Fruit fly (Drosophila melanogaster): ENCODE results near the gene CG11251.

DNA sequence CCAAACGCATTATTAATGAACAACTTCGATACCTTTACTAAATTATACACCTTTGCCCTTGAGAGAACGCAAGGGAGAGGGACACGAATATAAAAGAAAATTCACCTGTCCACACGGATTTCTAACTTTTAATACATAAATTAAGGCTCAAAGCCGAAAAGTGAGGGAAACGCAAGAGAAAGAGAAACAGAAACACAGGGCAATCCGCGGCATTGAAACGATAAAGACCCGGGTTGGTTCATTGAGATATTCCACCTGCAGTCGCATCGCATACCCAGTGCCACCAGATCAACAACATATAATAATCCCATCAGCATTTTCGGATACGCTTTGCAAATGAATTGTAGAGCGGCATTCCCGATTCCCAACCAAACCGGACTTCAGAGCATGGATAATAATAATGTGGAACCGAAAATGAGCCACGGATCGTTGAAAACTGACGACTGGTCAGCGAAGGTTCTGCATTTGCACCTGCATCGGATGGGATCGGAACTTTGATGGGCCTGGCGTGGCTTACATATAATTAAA is 39.0 kb downstream of the CG11251 start:
- no peak for TF ChIP-seq cnc (optimal IDR thresholded peaks at IDR 0.05)
- TF ChIP-seq CG7045 (GFP tag; optimal IDR thresholded peaks at IDR 0.05) = no peak

Data from whole organism, adult.